Worm (Caenorhabditis elegans) whole organism, L2 larva: ENCODE measurements around the gene acs-14.

Source experiments
- nhr-6 ChIP-seq: fragments of 150-350 bp; optimal IDR thresholded peaks from 2 replicates; lab custom pipeline; 2014; ENCODE audit warnings: missing biosample characterization, missing genetic modification characterization
- snpc-4 ChIP-seq: fragments of 150-350 bp; optimal IDR thresholded peaks from 2 replicates; lab custom pipeline; 2014; ENCODE audit warnings: missing biosample characterization, missing genetic modification characterization
- ztf-1 ChIP-seq: fragments of 200-800 bp; sonication (Bioruptor generic); conservative IDR thresholded peaks from 2 replicates; pipeline ENCODE4 v1.3.6; 2022; ENCODE audit warnings: missing genetic modification characterization, missing compliant biosample characterization

- no peak for TF ChIP-seq ztf-1
- TF ChIP-seq nhr-6 (tag; lab: Kevin White, UChicago) = no peak
- no peak for TF ChIP-seq snpc-4 (tag; lab: Kevin White, UChicago)
These were observed 23.5 kb downstream of the acs-14 start, which contains the start of the genes C50F4.10 and pfk-1.2 for ce11 chrV:9531477-9531876.
